Worm (Caenorhabditis elegans) whole organism, late embryonic: Measurements from ENCODE around the gene kynu-1.

Source experiments
- ama-1 ChIP-seq: fragments of 150-350 bp; optimal IDR thresholded peaks from 2 replicates; lab custom pipeline; 2014
- ceh-19 ChIP-seq: fragments of 200-800 bp; sonication (Bioruptor generic); optimal IDR thresholded peaks from 2 replicates; lab custom pipeline; 2018; ENCODE audit warnings: mild to moderate bottlenecking, missing genetic modification characterization, missing compliant biosample characterization
- ceh-34 ChIP-seq: sonication (generic microtip); optimal IDR thresholded peaks from 2 replicates; lab custom pipeline; 2016; ENCODE audit warnings: mild to moderate bottlenecking, missing genetic modification characterization, missing compliant biosample characterization
- hlh-30 ChIP-seq: sonication (generic microtip); optimal IDR thresholded peaks from 2 replicates; lab custom pipeline; 2017; ENCODE audit warnings: antibody characterized with exemption, missing genetic modification characterization, missing compliant biosample characterization; ENCODE audit not compliant: insufficient read depth
- lin-11 ChIP-seq: fragments of 200-800 bp; sonication (Bioruptor generic); optimal IDR thresholded peaks from 2 replicates; lab custom pipeline; 2018; ENCODE audit warnings: mild to moderate bottlenecking, missing genetic modification characterization, missing compliant biosample characterization
- pha-4 ChIP-seq: fragments of 150-350 bp; optimal IDR thresholded peaks from 2 replicates; lab custom pipeline; 2018; ENCODE audit warnings: missing biosample characterization, missing genetic modification reagents, missing genetic modification characterization
- syd-9 ChIP-seq: sonication (generic microtip); optimal IDR thresholded peaks from 2 replicates; lab custom pipeline; 2016; ENCODE audit warnings: mild to moderate bottlenecking, missing genetic modification characterization, moderate library complexity, missing compliant biosample characterization
- unc-3 ChIP-seq, 2 experiments: fragments of 200-800 bp in 1 of 2; sonication (Bioruptor generic) in 1 of 2; sonication (generic microtip) in 1 of 2; conservative IDR thresholded peaks in 1 of 2; optimal IDR thresholded peaks in 1 of 2; 2 replicates each; pipeline versions ENCODE4 v1.3.6 to Lab custom; 2016 to 2022; ENCODE audit warnings: missing compliant biosample characterization in 2 of 2, missing genetic modification characterization in 2 of 2, missing genetic modification reagents in 1 of 2

- no peak for TF ChIP-seq unc-3 (GFP tag; conservative IDR thresholded peaks at IDR 0.05; lab: Robert Waterston, UW)
- TF ChIP-seq unc-3 (tag; optimal IDR thresholded peaks at IDR 0.05; lab: Kevin White, UChicago): peak; percentile 43
- no peak for TF ChIP-seq hlh-30
- no peak for TF ChIP-seq pha-4 (tag; lab: Kevin White, UChicago)
- peak; percentile 70 for TF ChIP-seq ceh-19 (GFP tag; lab: Kevin White, UChicago)
- TF ChIP-seq ama-1 (lab: Kevin White, UChicago): no peak
- peak; percentile 21 for TF ChIP-seq syd-9 (tag; lab: Kevin White, UChicago)
- TF ChIP-seq lin-11 (tag; lab: Kevin White, UChicago): no peak
- TF ChIP-seq ceh-34 (tag; lab: Kevin White, UChicago): peak; percentile 40
Observed at ce11 chrX:6134423-6134822, 25.3 kb upstream of the kynu-1 start.
